Fruit fly (Drosophila melanogaster) whole organism, embryonic: Measurements from ENCODE around the gene CG45099.
A peak's percentile ranks its signal among the peaks of the same experiment; 100 is the strongest.

Source experiments
- Blimp-1 ChIP-seq: fragments of 200-800 bp; sonication (Bioruptor generic); optimal IDR thresholded peaks from 3 replicates; lab custom pipeline; 2018; ENCODE audit warnings: missing biosample characterization, missing genetic modification characterization, mild to moderate bottlenecking, moderate library complexity, missing genetic modification reagents
- Bteb2 ChIP-seq: fragments of 200-800 bp; sonication (Bioruptor generic); optimal IDR thresholded peaks from 2 replicates; lab custom pipeline; 2016; ENCODE audit warnings: missing biosample characterization, missing genetic modification characterization
- C15 ChIP-seq: fragments of 200-800 bp; sonication (Bioruptor generic); IDR thresholded peaks from 3 replicates; pipeline ENCODE4 v1.3.6; 2022; ENCODE audit warnings: missing biosample characterization, missing genetic modification characterization
- CG10654 ChIP-seq: fragments of 200-800 bp; sonication (Bioruptor generic); optimal IDR thresholded peaks from 2 replicates; lab custom pipeline; 2016; ENCODE audit warnings: missing biosample characterization, missing genetic modification characterization
- CG11085 ChIP-seq: fragments of 200-800 bp; sonication (Bioruptor generic); IDR thresholded peaks from 2 replicates; pipeline ENCODE4 v1.3.6; 2022; ENCODE audit warnings: missing biosample characterization, missing genetic modification characterization
- CG12071 ChIP-seq: fragments of 200-800 bp; sonication (Bioruptor generic); optimal IDR thresholded peaks from 3 replicates; lab custom pipeline; 2018; ENCODE audit warnings: missing biosample characterization, mild to moderate bottlenecking, missing genetic modification characterization
- CG12219 ChIP-seq: fragments of 200-800 bp; sonication (Bioruptor generic); optimal IDR thresholded peaks from 3 replicates; lab custom pipeline; 2018; ENCODE audit warnings: missing biosample characterization, mild to moderate bottlenecking, missing genetic modification characterization
- CG12236 ChIP-seq: fragments of 200-800 bp; sonication (Bioruptor generic); optimal IDR thresholded peaks from 2 replicates; lab custom pipeline; 2016; ENCODE audit warnings: missing biosample characterization, missing genetic modification characterization
- CG13287 ChIP-seq: fragments of 200-800 bp; sonication (Bioruptor generic); IDR thresholded peaks from 2 replicates; pipeline ENCODE4 v1.3.6; 2022; ENCODE audit warnings: missing biosample characterization, missing genetic modification characterization; ENCODE audit not compliant: partially characterized antibody
- CG17802 ChIP-seq: fragments of 200-800 bp; sonication (Bioruptor generic); optimal IDR thresholded peaks from 2 replicates; lab custom pipeline; 2018; ENCODE audit warnings: missing biosample characterization, mild to moderate bottlenecking, missing genetic modification characterization, moderate library complexity
- CG1792 ChIP-seq: fragments of 200-800 bp; sonication (Bioruptor generic); optimal IDR thresholded peaks from 2 replicates; lab custom pipeline; 2016; ENCODE audit warnings: missing biosample characterization, missing genetic modification characterization
- CG18476 ChIP-seq: fragments of 200-800 bp; sonication (Bioruptor generic); optimal IDR thresholded peaks from 2 replicates; lab custom pipeline; 2016; ENCODE audit warnings: missing biosample characterization, mild to moderate bottlenecking, missing genetic modification characterization
- CG2889 ChIP-seq: fragments of 200-800 bp; sonication (Bioruptor generic); IDR thresholded peaks from 3 replicates; pipeline ENCODE4 v1.3.6; 2022; ENCODE audit warnings: missing biosample characterization, missing genetic modification characterization
- CG3065 ChIP-seq: fragments of 200-800 bp; sonication (Bioruptor generic); optimal IDR thresholded peaks from 2 replicates; lab custom pipeline; 2016; ENCODE audit warnings: missing biosample characterization, missing genetic modification characterization
- CG43689 ChIP-seq: fragments of 200-800 bp; sonication (Bioruptor generic); IDR thresholded peaks from 2 replicates; pipeline ENCODE4 v1.3.6; 2022; ENCODE audit warnings: missing biosample characterization, missing genetic modification characterization
- CG6254 ChIP-seq: fragments of 200-800 bp; sonication (Bioruptor generic); optimal IDR thresholded peaks from 3 replicates; lab custom pipeline; 2017; ENCODE audit warnings: mild to moderate bottlenecking, missing biosample characterization, missing genetic modification reagents, missing genetic modification characterization
- CG6765 ChIP-seq: fragments of 200-800 bp; sonication (Bioruptor generic); optimal IDR thresholded peaks from 3 replicates; lab custom pipeline; 2017; ENCODE audit warnings: missing biosample characterization, mild to moderate bottlenecking, missing genetic modification characterization
- CoRest ChIP-seq: fragments of 200-800 bp; sonication (Bioruptor generic); optimal IDR thresholded peaks from 3 replicates; lab custom pipeline; 2018; ENCODE audit warnings: missing biosample characterization, mild to moderate bottlenecking, missing genetic modification characterization, moderate library complexity
- D ChIP-seq, 2 experiments: fragments of 200-800 bp in 1 of 2; fragments of >200 bp in 1 of 2; sonication (Bioruptor generic) in 1 of 2; optimal IDR thresholded peaks; 2 replicates in 1 of 2; 3 replicates in 1 of 2; lab custom pipeline; 2017; ENCODE audit warnings: mild to moderate bottlenecking in 1 of 2, missing biosample characterization in 1 of 2, missing genetic modification characterization in 1 of 2, missing genetic modification reagents in 1 of 2
- Dad ChIP-seq: fragments of 200-800 bp; sonication (Bioruptor generic); optimal IDR thresholded peaks from 3 replicates; lab custom pipeline; 2016; ENCODE audit warnings: missing biosample characterization, missing genetic modification characterization
- Ets97D ChIP-seq: fragments of 200-800 bp; sonication (Bioruptor generic); optimal IDR thresholded peaks from 3 replicates; lab custom pipeline; 2016; ENCODE audit warnings: missing biosample characterization, missing genetic modification characterization
- Gug ChIP-seq: fragments of 200-800 bp; sonication (Bioruptor generic); IDR thresholded peaks from 4 replicates; pipeline ENCODE4 v1.3.6; 2022; ENCODE audit warnings: missing biosample characterization, missing genetic modification characterization
- H2.0 ChIP-seq: fragments of 200-800 bp; sonication (Bioruptor generic); IDR thresholded peaks from 2 replicates; pipeline ENCODE4 v1.3.6; 2022; ENCODE audit warnings: missing biosample characterization, missing genetic modification characterization
- HLHmδ ChIP-seq: fragments of 200-800 bp; sonication (Bioruptor generic); optimal IDR thresholded peaks from 2 replicates; lab custom pipeline; 2018; ENCODE audit warnings: missing biosample characterization, mild to moderate bottlenecking, missing genetic modification characterization, moderate library complexity
- HmgD ChIP-seq: fragments of 200-800 bp; sonication (Bioruptor generic); optimal IDR thresholded peaks from 3 replicates; lab custom pipeline; 2016; ENCODE audit warnings: missing biosample characterization, missing genetic modification characterization
- Optix ChIP-seq: fragments of 200-800 bp; sonication (Bioruptor generic); IDR thresholded peaks from 3 replicates; pipeline ENCODE4 v1.3.6; 2022; ENCODE audit warnings: missing biosample characterization, missing genetic modification characterization
- Poxn ChIP-seq: fragments of 200-800 bp; sonication (Bioruptor generic); IDR thresholded peaks from 2 replicates; pipeline ENCODE4 v1.3.6; 2022; ENCODE audit warnings: missing biosample characterization, missing genetic modification characterization
- Scr ChIP-seq: fragments of 200-800 bp; sonication (Bioruptor generic); IDR thresholded peaks from 2 replicates; pipeline ENCODE4 v1.3.6; 2022; ENCODE audit warnings: missing biosample characterization, missing genetic modification characterization; ENCODE audit not compliant: partially characterized antibody
- Sry-δ ChIP-seq: fragments of 200-800 bp; sonication (Bioruptor generic); optimal IDR thresholded peaks from 2 replicates; lab custom pipeline; 2016; ENCODE audit warnings: missing biosample characterization, missing genetic modification characterization
- Usf ChIP-seq: fragments of 200-800 bp; sonication (Bioruptor generic); optimal IDR thresholded peaks from 2 replicates; lab custom pipeline; 2017; ENCODE audit warnings: missing genotype, missing biosample characterization, missing genetic modification characterization
- bab2 ChIP-seq: fragments of 200-800 bp; sonication (Bioruptor generic); optimal IDR thresholded peaks from 2 replicates; lab custom pipeline; 2016; ENCODE audit warnings: missing biosample characterization, missing genetic modification characterization
- cg ChIP-seq: fragments of 200-800 bp; sonication (Bioruptor generic); optimal IDR thresholded peaks from 3 replicates; lab custom pipeline; 2019; ENCODE audit warnings: missing biosample characterization, mild to moderate bottlenecking, missing genetic modification characterization, moderate library complexity
- dmrt11E ChIP-seq: fragments of 200-800 bp; sonication (Bioruptor generic); optimal IDR thresholded peaks from 3 replicates; lab custom pipeline; 2018; ENCODE audit warnings: missing biosample characterization, mild to moderate bottlenecking, missing genetic modification characterization, moderate library complexity
- dmrt99B ChIP-seq: fragments of 200-800 bp; sonication (Bioruptor generic); optimal IDR thresholded peaks from 2 replicates; lab custom pipeline; 2018; ENCODE audit warnings: missing biosample characterization, mild to moderate bottlenecking, missing genetic modification characterization, moderate library complexity
- en ChIP-seq: fragments of 200-800 bp; sonication (Bioruptor generic); optimal IDR thresholded peaks from 2 replicates; lab custom pipeline; 2016; ENCODE audit warnings: missing biosample characterization, missing genetic modification characterization
- exex ChIP-seq: fragments of 200-800 bp; sonication (Bioruptor generic); optimal IDR thresholded peaks from 4 replicates; lab custom pipeline; 2018; ENCODE audit warnings: missing biosample characterization, mild to moderate bottlenecking, missing genetic modification characterization, moderate library complexity
- grn ChIP-seq: fragments of 200-800 bp; sonication (Bioruptor generic); optimal IDR thresholded peaks from 3 replicates; lab custom pipeline; 2017; ENCODE audit warnings: missing biosample characterization, missing genetic modification characterization
- hb ChIP-seq: fragments of 200-800 bp; sonication (Bioruptor generic); IDR thresholded peaks from 3 replicates; pipeline ENCODE4 v1.3.6; 2022; ENCODE audit warnings: missing biosample characterization, missing genetic modification characterization; ENCODE audit not compliant: partially characterized antibody
- jumu ChIP-seq: fragments of 200-800 bp; sonication (Bioruptor generic); optimal IDR thresholded peaks from 3 replicates; lab custom pipeline; 2016; ENCODE audit warnings: missing biosample characterization, missing genetic modification characterization
- lola ChIP-seq, 3 experiments: fragments of >200 bp in 2 of 3; fragments of 200-800 bp in 1 of 3; sonication (Bioruptor generic) in 1 of 3; optimal IDR thresholded peaks; 2 replicates each; lab custom pipeline; 2017 to 2019; ENCODE audit warnings: missing biosample characterization in 3 of 3, missing genetic modification characterization in 3 of 3, mild to moderate bottlenecking in 1 of 3, moderate library complexity in 1 of 3
- oc ChIP-seq: fragments of 200-800 bp; sonication (Bioruptor generic); optimal IDR thresholded peaks from 2 replicates; lab custom pipeline; 2018; ENCODE audit warnings: missing biosample characterization, mild to moderate bottlenecking, missing genetic modification characterization, moderate library complexity
- pan ChIP-seq, 4 experiments: fragments of >200 bp in 3 of 4; fragments of 200-800 bp in 1 of 4; sonication (Bioruptor generic) in 1 of 4; optimal IDR thresholded peaks in 3 of 4; IDR thresholded peaks in 1 of 4; 2 replicates each; pipeline versions ENCODE4 v1.3.6 to Lab custom; 2017 to 2022; ENCODE audit warnings: missing biosample characterization in 2 of 4, missing genetic modification characterization in 2 of 4, mixed read lengths in 1 of 4
- prd ChIP-seq, 3 experiments: fragments of >200 bp in 2 of 3; fragments of 200-800 bp in 1 of 3; sonication (Bioruptor generic) in 1 of 3; optimal IDR thresholded peaks in 2 of 3; IDR thresholded peaks in 1 of 3; 2 replicates in 2 of 3; 3 replicates in 1 of 3; pipeline versions ENCODE4 v1.3.6 to Lab custom; 2017 to 2022; ENCODE audit warnings: missing biosample characterization in 1 of 3, missing genetic modification characterization in 1 of 3
- row ChIP-seq: fragments of 200-800 bp; sonication (Bioruptor generic); IDR thresholded peaks from 3 replicates; pipeline ENCODE4 v1.3.6; 2022; ENCODE audit warnings: missing biosample characterization, missing genetic modification characterization
- schlank ChIP-seq: fragments of 200-800 bp; sonication (Bioruptor generic); optimal IDR thresholded peaks from 2 replicates; lab custom pipeline; 2018; ENCODE audit warnings: missing biosample characterization, mild to moderate bottlenecking, missing genetic modification characterization
- toy ChIP-seq: fragments of 200-800 bp; sonication (Bioruptor generic); IDR thresholded peaks from 2 replicates; pipeline ENCODE4 v1.3.6; 2022; ENCODE audit warnings: missing biosample characterization, missing genetic modification characterization
- usp ChIP-seq: fragments of >200 bp; optimal IDR thresholded peaks from 2 replicates; lab custom pipeline; 2017; ENCODE audit warnings: missing biosample characterization, missing genetic modification characterization
- vvl ChIP-seq: fragments of 200-800 bp; sonication (Bioruptor generic); IDR thresholded peaks from 2 replicates; pipeline ENCODE4 v1.3.6; 2022; ENCODE audit warnings: missing biosample characterization, missing genetic modification characterization
- zf30C ChIP-seq: fragments of 200-800 bp; sonication (Bioruptor generic); optimal IDR thresholded peaks from 3 replicates; lab custom pipeline; 2018; ENCODE audit warnings: missing biosample characterization, mild to moderate bottlenecking, missing genetic modification characterization
- zfh1 ChIP-seq: fragments of 200-800 bp; sonication (Bioruptor generic); IDR thresholded peaks from 3 replicates; pipeline ENCODE4 v1.3.6; 2022; ENCODE audit warnings: missing biosample characterization, missing genetic modification characterization

CG45099 gene

dm6 chr3R:22035552-22035951, 1.5 kb upstream of the CG45099 start (continued):
- TF ChIP-seq CG11085 (GFP tag; lab: Robert Waterston, UW) = no peak
- peak; percentile 71 for TF ChIP-seq Ets97D (GFP tag; lab: Kevin White, UChicago)
- TF ChIP-seq hb (GFP tag; lab: Robert Waterston, UW) = 0 out of 3 replicates have a peak, but pooled peaks have one; percentile 42
- TF ChIP-seq HmgD = no peak
- TF ChIP-seq CG13287 (GFP tag; lab: Robert Waterston, UW) = peak; percentile 84
- TF ChIP-seq Scr (GFP tag; lab: Robert Waterston, UW) = peak; percentile 77
- TF ChIP-seq Sry-δ (GFP tag; lab: Kevin White, UChicago) = peak; percentile 69
- no peak for TF ChIP-seq exex
- no peak for TF ChIP-seq CG6254 (GFP tag; lab: Kevin White, UChicago)
- no peak for TF ChIP-seq Gug (GFP tag; lab: Robert Waterston, UW)
- TF ChIP-seq dmrt11E = no peak
- TF ChIP-seq D (optimal IDR thresholded peaks at IDR 0.05; lab: Kevin White, UChicago) = no peak
- no peak for TF ChIP-seq D (GFP tag; optimal IDR thresholded peaks at IDR 0.05; lab: Kevin White, UChicago)
- no peak for TF ChIP-seq CG1792
- TF ChIP-seq C15 (GFP tag; lab: Robert Waterston, UW) = no peak
- TF ChIP-seq Poxn (GFP tag; lab: Robert Waterston, UW) = no peak
- TF ChIP-seq row (GFP tag; lab: Robert Waterston, UW) = peak; percentile 12; the same call in 1 of the 3 replicates
- TF ChIP-seq Usf = no peak
- TF ChIP-seq CG12219 (GFP tag; lab: Kevin White, UChicago) = no peak
- no peak for TF ChIP-seq CG2889 (GFP tag; lab: Robert Waterston, UW)
- TF ChIP-seq en (GFP tag; lab: Kevin White, UChicago) = no peak
- TF ChIP-seq zf30C = no peak
- no peak for TF ChIP-seq jumu
- TF ChIP-seq Blimp-1 (GFP tag; lab: Kevin White, UChicago) = no peak
- TF ChIP-seq CG6765 (GFP tag; lab: Kevin White, UChicago) = no peak
- TF ChIP-seq CG3065 = no peak
- no peak for TF ChIP-seq schlank
- no peak for TF ChIP-seq CG43689 (GFP tag; lab: Robert Waterston, UW)
- no peak for TF ChIP-seq oc (tag; lab: Kevin White, UChicago)
- no peak for TF ChIP-seq H2.0 (GFP tag; lab: Robert Waterston, UW)
- no peak for TF ChIP-seq vvl (GFP tag; lab: Robert Waterston, UW)
- TF ChIP-seq Dad (GFP tag; lab: Kevin White, UChicago) = no peak
- TF ChIP-seq CG18476 (GFP tag; lab: Kevin White, UChicago) = no peak
- TF ChIP-seq prd (optimal IDR thresholded peaks at IDR 0.05; lab: Kevin White, UChicago) = no peak
- no peak for TF ChIP-seq prd (GFP tag; IDR thresholded peaks at IDR 0.05; lab: Robert Waterston, UW)
- TF ChIP-seq usp = no peak
- TF ChIP-seq Optix = no peak
- TF ChIP-seq cg (GFP tag; lab: Kevin White, UChicago) = no peak
- no peak for TF ChIP-seq CG10654 (GFP tag; lab: Kevin White, UChicago)
- TF ChIP-seq CoRest (tag; lab: Kevin White, UChicago) = no peak
- no peak for TF ChIP-seq HLHmδ (GFP tag; lab: Kevin White, UChicago)
- no peak for TF ChIP-seq toy (GFP tag; lab: Robert Waterston, UW)
- TF ChIP-seq CG12071 = no peak
- TF ChIP-seq bab2 (GFP tag; lab: Kevin White, UChicago) = no peak
- no peak for TF ChIP-seq pan (optimal IDR thresholded peaks at IDR 0.05; lab: Kevin White, UChicago)
- TF ChIP-seq pan (GFP tag; optimal IDR thresholded peaks at IDR 0.05 in 1 of 2, IDR thresholded peaks at IDR 0.05 in 1 of 2) = no peak
- TF ChIP-seq dmrt99B (tag; lab: Kevin White, UChicago) = no peak
- TF ChIP-seq Bteb2 (GFP tag; lab: Kevin White, UChicago) = no peak
- no peak for TF ChIP-seq lola (GFP tag; optimal IDR thresholded peaks at IDR 0.05; lab: Kevin White, UChicago)
- TF ChIP-seq zfh1 = no peak
- TF ChIP-seq grn (GFP tag; lab: Kevin White, UChicago) = no peak
- no peak for TF ChIP-seq CG12236 (GFP tag; lab: Kevin White, UChicago)
- TF ChIP-seq CG17802 (tag; lab: Kevin White, UChicago) = no peak
